Worm (Caenorhabditis elegans) whole organism, mixed stage, embryonic: ENCODE data around the gene C10F3.7.
A peak's percentile ranks its signal among the peaks of the same experiment; 100 is the strongest.

Experiments
- bed-3 ChIP-seq: fragments of 200-800 bp; sonication (Bioruptor generic); optimal IDR thresholded peaks from 3 replicates; lab custom pipeline; 2018; ENCODE audit warnings: mild to moderate bottlenecking, missing genetic modification characterization, moderate library complexity, missing compliant biosample characterization
- blmp-1 ChIP-seq: fragments of 150-350 bp; optimal IDR thresholded peaks from 2 replicates; lab custom pipeline; 2014; ENCODE audit warnings: missing biosample characterization, missing genetic modification characterization
- ceh-39 ChIP-seq: fragments of 150-350 bp; optimal IDR thresholded peaks from 2 replicates; lab custom pipeline; 2014; ENCODE audit warnings: missing biosample characterization, missing genetic modification characterization
- ceh-43 ChIP-seq: fragments of 200-800 bp; sonication (Bioruptor generic); optimal IDR thresholded peaks from 2 replicates; lab custom pipeline; 2018; ENCODE audit warnings: mild to moderate bottlenecking, missing genetic modification characterization, moderate library complexity, missing compliant biosample characterization
- ceh-83 ChIP-seq: fragments of 200-800 bp; sonication (Bioruptor generic); optimal IDR thresholded peaks from 2 replicates; lab custom pipeline; 2018; ENCODE audit warnings: mild to moderate bottlenecking, missing genetic modification characterization, missing compliant biosample characterization
- ces-1 ChIP-seq: fragments of 150-350 bp; optimal IDR thresholded peaks from 2 replicates; lab custom pipeline; 2014; ENCODE audit warnings: missing biosample characterization, missing genetic modification reagents, missing genetic modification characterization
- drap-1 ChIP-seq: fragments of 200-800 bp; sonication (Bioruptor generic); optimal IDR thresholded peaks from 3 replicates; lab custom pipeline; 2018; ENCODE audit warnings: mild to moderate bottlenecking, missing genetic modification characterization, missing compliant biosample characterization
- elt-1 ChIP-seq: sonication (generic microtip); optimal IDR thresholded peaks from 2 replicates; lab custom pipeline; 2017; ENCODE audit warnings: missing genetic modification characterization, mild to moderate bottlenecking, missing compliant biosample characterization, antibody characterized with exemption, moderate library complexity, borderline replicate concordance; ENCODE audit not compliant: insufficient read depth
- elt-3 ChIP-seq: fragments of 150-350 bp; optimal IDR thresholded peaks from 2 replicates; lab custom pipeline; 2014; ENCODE audit warnings: missing biosample characterization, missing genetic modification characterization
- flh-1 ChIP-seq: fragments of 200-800 bp; sonication (Bioruptor generic); optimal IDR thresholded peaks from 2 replicates; lab custom pipeline; 2018; ENCODE audit warnings: mild to moderate bottlenecking, missing genetic modification characterization, moderate library complexity, missing compliant biosample characterization
- ham-2 ChIP-seq: fragments of 200-800 bp; sonication (Bioruptor generic); optimal IDR thresholded peaks from 2 replicates; lab custom pipeline; 2018; ENCODE audit warnings: mild to moderate bottlenecking, missing genetic modification characterization, missing compliant biosample characterization
- hlh-1 ChIP-seq: fragments of 150-350 bp; optimal IDR thresholded peaks from 2 replicates; lab custom pipeline; 2014; ENCODE audit warnings: missing biosample characterization, missing genetic modification reagents, missing genetic modification characterization
- lin-13 ChIP-seq: fragments of 150-350 bp; optimal IDR thresholded peaks from 2 replicates; lab custom pipeline; 2014; ENCODE audit warnings: missing biosample characterization, missing genetic modification characterization
- lin-32 ChIP-seq: fragments of 200-800 bp; sonication (Bioruptor generic); optimal IDR thresholded peaks from 2 replicates; lab custom pipeline; 2018; ENCODE audit warnings: mild to moderate bottlenecking, missing genetic modification characterization, missing compliant biosample characterization
- lsy-2 ChIP-seq: fragments of 150-350 bp; optimal IDR thresholded peaks from 2 replicates; lab custom pipeline; 2014; ENCODE audit warnings: missing biosample characterization, missing genetic modification characterization
- mab-5 ChIP-seq: fragments of 150-350 bp; optimal IDR thresholded peaks from 2 replicates; lab custom pipeline; 2014; ENCODE audit warnings: missing biosample characterization, missing genetic modification characterization
- mls-2 ChIP-seq: sonication (generic microtip); optimal IDR thresholded peaks from 2 replicates; lab custom pipeline; 2016; ENCODE audit warnings: mild to moderate bottlenecking, missing genetic modification characterization, moderate library complexity, missing compliant biosample characterization
- nhr-12 ChIP-seq: fragments of 150-350 bp; optimal IDR thresholded peaks from 2 replicates; lab custom pipeline; 2014; ENCODE audit warnings: missing biosample characterization, missing genetic modification characterization
- nhr-2 ChIP-seq: fragments of 150-350 bp; optimal IDR thresholded peaks from 2 replicates; lab custom pipeline; 2014; ENCODE audit warnings: missing biosample characterization, missing genetic modification characterization
- nhr-237 ChIP-seq: fragments of 150-350 bp; optimal IDR thresholded peaks from 2 replicates; lab custom pipeline; 2014; ENCODE audit warnings: missing biosample characterization, missing genetic modification characterization
- nhr-28 ChIP-seq: fragments of 150-350 bp; optimal IDR thresholded peaks from 2 replicates; lab custom pipeline; 2014; ENCODE audit warnings: missing biosample characterization, missing genetic modification characterization
- nhr-76 ChIP-seq: sonication (generic microtip); optimal IDR thresholded peaks from 2 replicates; lab custom pipeline; 2017; ENCODE audit warnings: missing biosample characterization, missing genetic modification characterization
- pha-4 ChIP-seq: fragments of 150-350 bp; optimal IDR thresholded peaks from 2 replicates; lab custom pipeline; 2018; ENCODE audit warnings: missing biosample characterization, missing genetic modification reagents, missing genetic modification characterization
- sem-2 ChIP-seq: fragments of 200-800 bp; sonication (Bioruptor generic); optimal IDR thresholded peaks from 2 replicates; lab custom pipeline; 2018; ENCODE audit warnings: mild to moderate bottlenecking, missing genetic modification characterization, missing compliant biosample characterization
- snpc-4 ChIP-seq: fragments of 150-350 bp; optimal IDR thresholded peaks from 2 replicates; lab custom pipeline; 2014; ENCODE audit warnings: missing biosample characterization, missing genetic modification characterization
- tbx-8 ChIP-seq: fragments of 200-800 bp; sonication (Bioruptor generic); optimal IDR thresholded peaks from 2 replicates; lab custom pipeline; 2018; ENCODE audit warnings: mild to moderate bottlenecking, missing genetic modification characterization, moderate library complexity, missing compliant biosample characterization
- unc-120 ChIP-seq: sonication (generic microtip); optimal IDR thresholded peaks from 2 replicates; lab custom pipeline; 2017; ENCODE audit warnings: missing genetic modification characterization, missing compliant biosample characterization; ENCODE audit not compliant: poor library complexity, severe bottlenecking
- unc-39 ChIP-seq: fragments of 150-350 bp; optimal IDR thresholded peaks from 2 replicates; lab custom pipeline; 2014; ENCODE audit warnings: missing biosample characterization, missing genetic modification characterization
- unc-62 ChIP-seq: fragments of 150-350 bp; optimal IDR thresholded peaks from 2 replicates; lab custom pipeline; 2014; ENCODE audit warnings: missing biosample characterization, missing genetic modification reagents, missing genetic modification characterization
- zip-8 ChIP-seq: fragments of 150-350 bp; optimal IDR thresholded peaks from 2 replicates; lab custom pipeline; 2014; ENCODE audit warnings: missing biosample characterization, missing genetic modification characterization
- ztf-11 ChIP-seq: fragments of 150-350 bp; optimal IDR thresholded peaks from 2 replicates; lab custom pipeline; 2014; ENCODE audit warnings: missing biosample characterization, missing genetic modification characterization

C10F3.7 gene

ce11 chrV:5953086-5953485 is 33.6 kb downstream of the C10F3.7 start:
- TF ChIP-seq elt-1 (tag; lab: Kevin White, UChicago) (no peak), ceh-83 (GFP tag; lab: Kevin White, UChicago) (no peak), nhr-237 (tag; lab: Kevin White, UChicago) (no peak), lsy-2 (tag; lab: Kevin White, UChicago) (no peak), unc-39 (tag; lab: Kevin White, UChicago) (no peak), lin-13 (tag; lab: Kevin White, UChicago) (no peak), nhr-28 (tag; lab: Kevin White, UChicago) (no peak), mls-2 (no peak), blmp-1 (no peak), nhr-2 (tag; lab: Kevin White, UChicago) (no peak), elt-3 (tag; lab: Kevin White, UChicago) (no peak), ceh-43 (GFP tag; lab: Kevin White, UChicago) (no peak), bed-3 (GFP tag; lab: Kevin White, UChicago) (no peak)

ce11 chrV:5951133-5951532 is 35.5 kb downstream of the C10F3.7 start, which contains the start of gene M03F8.1:
TSS of gene M03F8.1 (plus strand) at chrV:5951433.
- TF ChIP-seq sem-2 (no peak), snpc-4 (tag; lab: Kevin White, UChicago) (no peak), ham-2 (GFP tag; lab: Kevin White, UChicago) (no peak), nhr-28 (tag; lab: Kevin White, UChicago) (no peak), lin-32 (no peak), elt-1 (tag; lab: Kevin White, UChicago) (no peak), ceh-83 (GFP tag; lab: Kevin White, UChicago) (no peak), ceh-43 (GFP tag; lab: Kevin White, UChicago) (no peak), tbx-8 (no peak), flh-1 (GFP tag; lab: Kevin White, UChicago) (no peak), ces-1 (GFP tag; lab: Kevin White, UChicago) (no peak), nhr-76 (tag; lab: Kevin White, UChicago) (no peak), blmp-1 (no peak)

ce11 chrV:5949674-5950149 is 36.9 kb downstream of the C10F3.7 start:
- no peak for TF ChIP-seq mab-5 (tag; lab: Kevin White, UChicago)
- TF ChIP-seq lin-13 (tag; lab: Kevin White, UChicago) = no peak
- no peak for TF ChIP-seq lin-32
- no peak for TF ChIP-seq drap-1
- TF ChIP-seq zip-8 (tag; lab: Kevin White, UChicago) = peak; percentile 99
- TF ChIP-seq elt-1 (tag; lab: Kevin White, UChicago) = peak; percentile 43
- TF ChIP-seq ztf-11 (tag; lab: Kevin White, UChicago) = no peak
- no peak for TF ChIP-seq nhr-237 (tag; lab: Kevin White, UChicago)
- no peak for TF ChIP-seq nhr-76 (tag; lab: Kevin White, UChicago)
- TF ChIP-seq elt-3 (tag; lab: Kevin White, UChicago) = no peak
- TF ChIP-seq nhr-2 (tag; lab: Kevin White, UChicago) = no peak
- no peak for TF ChIP-seq unc-62 (GFP tag; lab: Kevin White, UChicago)
- no peak for TF ChIP-seq nhr-12 (tag; lab: Kevin White, UChicago)
- no peak for TF ChIP-seq ham-2 (GFP tag; lab: Kevin White, UChicago)

ce11 chrV:5943167-5943566 is 43.5 kb downstream of the C10F3.7 start, which contains the start of gene pst-1:
TSS of gene pst-1 (plus strand) at chrV:5943467.
- TF ChIP-seq pha-4 (tag; lab: Kevin White, UChicago) (no peak), nhr-76 (tag; lab: Kevin White, UChicago) (no peak), nhr-12 (tag; lab: Kevin White, UChicago) (no peak), mab-5 (tag; lab: Kevin White, UChicago) (no peak), ceh-39 (tag; lab: Kevin White, UChicago) (no peak), drap-1 (no peak), unc-39 (tag; lab: Kevin White, UChicago) (no peak), bed-3 (GFP tag; lab: Kevin White, UChicago) (no peak), lin-13 (tag; lab: Kevin White, UChicago) (no peak), elt-3 (tag; lab: Kevin White, UChicago) (no peak), hlh-1 (tag; lab: Kevin White, UChicago) (no peak), zip-8 (tag; lab: Kevin White, UChicago) (no peak), mls-2 (no peak), unc-120 (tag; lab: Kevin White, UChicago) (no peak)
